Worm (Caenorhabditis elegans) whole organism, early embryonic: Measurements from ENCODE around the gene C10E2.1.

ENCODE experiments used
- B0310.2 ChIP-seq: sonication (generic microtip); optimal IDR thresholded peaks from 2 replicates; lab custom pipeline; 2016; ENCODE audit warnings: mild to moderate bottlenecking, missing genetic modification characterization, missing compliant biosample characterization
- ama-1 ChIP-seq: fragments of 150-350 bp; optimal IDR thresholded peaks from 2 replicates; lab custom pipeline; 2014
- hmg-4 ChIP-seq: fragments of 200-800 bp; sonication (Bioruptor generic); optimal IDR thresholded peaks from 2 replicates; lab custom pipeline; 2018; ENCODE audit warnings: mild to moderate bottlenecking, missing genetic modification characterization, missing compliant biosample characterization
- hnd-1 ChIP-seq: sonication (generic microtip); optimal IDR thresholded peaks from 2 replicates; lab custom pipeline; 2016; ENCODE audit warnings: missing genetic modification characterization, missing compliant biosample characterization

ce11 chrX:16773421-16773820, 10.8 kb downstream of the C10E2.1 start:
- no peak for TF ChIP-seq ama-1
- no peak for TF ChIP-seq hnd-1 (tag; lab: Kevin White, UChicago)
- TF ChIP-seq B0310.2 (tag; lab: Kevin White, UChicago) = no peak
- TF ChIP-seq hmg-4 = no peak
